Worm (Caenorhabditis elegans) whole organism, midembryonic: ENCODE results near the gene F35E8.9.

ENCODE experiments used
- flt-1 ChIP-seq: fragments of 200-800 bp; sonication (Bioruptor generic); IDR thresholded peaks from 2 replicates; pipeline ENCODE4 v1.3.6; 2022; ENCODE audit warnings: missing genetic modification characterization, missing compliant biosample characterization
- klf-2 ChIP-seq: fragments of 200-800 bp; sonication (Bioruptor generic); conservative IDR thresholded peaks from 2 replicates; pipeline ENCODE4 v1.3.6; 2022; ENCODE audit warnings: missing genetic modification reagents, missing genetic modification characterization, missing compliant biosample characterization
- ref-1 ChIP-seq: fragments of 200-800 bp; sonication (Bioruptor generic); conservative IDR thresholded peaks from 2 replicates; pipeline ENCODE4 v1.3.6; 2022; ENCODE audit warnings: missing genetic modification reagents, missing genetic modification characterization, missing compliant biosample characterization

DNA sequence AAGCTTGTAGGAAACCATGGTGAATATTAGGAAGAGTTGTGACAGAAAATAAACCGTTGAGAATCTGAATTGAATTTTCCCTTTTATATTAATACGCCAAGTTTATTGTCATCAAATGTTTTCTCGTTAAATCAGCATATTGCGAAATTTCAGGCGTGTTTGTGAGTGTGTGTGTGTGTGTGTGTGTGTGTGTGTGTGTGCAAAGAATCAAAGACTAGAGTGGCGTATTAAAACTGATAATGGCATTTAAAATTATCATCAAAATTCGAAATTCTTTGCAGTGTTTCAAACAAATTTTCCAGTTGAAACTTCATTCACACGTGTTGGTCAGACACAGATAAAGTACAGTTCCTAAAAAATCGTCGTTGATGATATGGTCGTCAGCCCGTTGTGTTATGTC is 1.4 kb downstream of the F35E8.9 start, which contains the start of gene gst-38:
- TF ChIP-seq ref-1 (GFP tag; lab: Robert Waterston, UW) (no peak), klf-2 (GFP tag; lab: Robert Waterston, UW) (no peak), flt-1 (GFP tag; lab: Robert Waterston, UW) (no peak)
